Worm (Caenorhabditis elegans) whole organism, young adult: ENCODE results near the gene R09F10.5.

ENCODE experiments used
- F39B2.1 ChIP-seq: fragments of 200-800 bp; sonication (Bioruptor generic); IDR thresholded peaks from 2 replicates; pipeline ENCODE4 v1.3.6; 2022; ENCODE audit warnings: missing genetic modification reagents, missing genetic modification characterization, missing compliant biosample characterization
- aptf-3 ChIP-seq: fragments of 200-800 bp; sonication (Bioruptor generic); IDR thresholded peaks from 2 replicates; pipeline ENCODE4 v1.3.6; 2022; ENCODE audit warnings: missing genetic modification characterization, missing compliant biosample characterization
- fkh-3 ChIP-seq: sonication (generic microtip); optimal IDR thresholded peaks from 2 replicates; lab custom pipeline; 2016; ENCODE audit warnings: mild to moderate bottlenecking, missing genetic modification characterization, missing compliant biosample characterization
- hmg-1.2 ChIP-seq: fragments of 200-800 bp; sonication (Bioruptor generic); IDR thresholded peaks from 2 replicates; pipeline ENCODE4 v1.3.6; 2022; ENCODE audit warnings: missing genetic modification reagents, missing genetic modification characterization, missing compliant biosample characterization
- hmg-20 ChIP-seq: fragments of 200-800 bp; sonication (Bioruptor generic); IDR thresholded peaks from 2 replicates; pipeline ENCODE4 v1.3.6; 2022; ENCODE audit warnings: missing genetic modification reagents, missing genetic modification characterization, missing compliant biosample characterization
- pbrm-1 ChIP-seq: fragments of 200-800 bp; sonication (Bioruptor generic); IDR thresholded peaks from 2 replicates; pipeline ENCODE4 v1.3.6; 2022; ENCODE audit warnings: missing genetic modification reagents, missing genetic modification characterization, missing compliant biosample characterization
- sdz-38 ChIP-seq: sonication (generic microtip); optimal IDR thresholded peaks from 2 replicates; lab custom pipeline; 2016; ENCODE audit warnings: missing genotype, missing genetic modification characterization, missing compliant biosample characterization
- snpc-4 ChIP-seq, 5 experiments: fragments of 150-350 bp in 1 of 5; sonication (generic microtip) in 4 of 5; optimal IDR thresholded peaks; 2 replicates each; lab custom pipeline; 2014 to 2018; ENCODE audit warnings: missing genetic modification characterization in 5 of 5, missing biosample characterization in 3 of 5, antibody characterized with exemption in 2 of 5, mild to moderate bottlenecking in 2 of 5, missing compliant biosample characterization in 2 of 5, missing genotype in 2 of 5, moderate library complexity in 2 of 5, missing genetic modification reagents in 1 of 5
- unc-62 ChIP-seq: fragments of 150-350 bp; optimal IDR thresholded peaks from 2 replicates; lab custom pipeline; 2014; ENCODE audit warnings: missing biosample characterization, missing genetic modification reagents, missing genetic modification characterization
- ztf-3 ChIP-seq: fragments of 200-800 bp; sonication (Bioruptor generic); optimal IDR thresholded peaks from 2 replicates; lab custom pipeline; 2018; ENCODE audit warnings: mild to moderate bottlenecking, missing genetic modification characterization, missing compliant biosample characterization

DNA sequence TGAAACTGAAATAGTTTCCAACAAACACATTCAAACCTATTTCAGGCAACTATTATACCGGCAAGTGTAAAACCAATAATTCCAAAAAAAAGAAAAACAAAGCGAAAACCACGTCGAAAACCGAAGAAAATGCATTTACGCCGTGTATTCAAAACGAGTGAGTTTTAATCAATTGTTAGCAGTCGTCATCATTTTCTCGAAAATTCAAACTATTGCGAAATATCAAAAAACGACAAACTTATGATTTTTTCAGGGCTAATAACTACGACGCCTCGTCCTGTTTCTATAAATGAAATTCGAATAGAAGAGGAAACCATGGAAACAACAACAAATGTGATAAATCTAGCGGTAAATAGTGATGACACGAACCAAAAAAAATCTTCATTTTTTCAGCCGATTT lies 21.3 kb downstream of the R09F10.5 start:
- TF ChIP-seq F39B2.1 (GFP tag; lab: Robert Waterston, UW) (no peak), snpc-4 (GFP tag; optimal IDR thresholded peaks at IDR 0.05; lab: Kevin White, UChicago) (no peak), snpc-4 (tag; optimal IDR thresholded peaks at IDR 0.05; lab: Kevin White, UChicago) (no peak), hmg-20 (GFP tag; lab: Robert Waterston, UW) (no peak), fkh-3 (tag; lab: Kevin White, UChicago) (no peak), ztf-3 (GFP tag; lab: Kevin White, UChicago) (no peak), pbrm-1 (no peak), hmg-1.2 (GFP tag; lab: Robert Waterston, UW) (no peak), aptf-3 (GFP tag; lab: Robert Waterston, UW) (no peak), unc-62 (GFP tag; lab: Kevin White, UChicago) (no peak), sdz-38 (no peak)
